Fruit fly (Drosophila melanogaster): ENCODE results near the gene kibra.

kibra gene

dm6 chr3R:14731061-14731780 is 7.2 kb upstream of the kibra start, which contains the start of gene CG7530:
CG7530 (minus strand) TSS chr3R:14731509.
- TF ChIP-seq Hr78 (GFP tag; optimal IDR thresholded peaks at IDR 0.05) (no peak), dmrt93B (GFP tag; optimal IDR thresholded peaks at IDR 0.05) (no peak), HLH106 (tag; optimal IDR thresholded peaks at IDR 0.05) (no peak), tai (GFP tag; optimal IDR thresholded peaks at IDR 0.05) (no peak), Dif (GFP tag; optimal IDR thresholded peaks at IDR 0.05; ENCODE audit: partially characterized antibody) (peak; percentile 71), sage (GFP tag; optimal IDR thresholded peaks at IDR 0.05) (peak; percentile 54), foxo (GFP tag; optimal IDR thresholded peaks at IDR 0.05) (peak in 1 of 2 experiments; percentile 47), pan (optimal IDR thresholded peaks at IDR 0.05) (no peak), dsf (GFP tag; optimal IDR thresholded peaks at IDR 0.05; ENCODE audit: borderline replicate concordance) (no peak), psq (GFP tag; optimal IDR thresholded peaks at IDR 0.05) (no peak), CG32264 (GFP tag; optimal IDR thresholded peaks at IDR 0.05) (no peak), OdsH (GFP tag; optimal IDR thresholded peaks at IDR 0.05) (no peak), sv (GFP tag; optimal IDR thresholded peaks at IDR 0.05) (no peak), ey (GFP tag; optimal IDR thresholded peaks at IDR 0.05) (no peak), jim (GFP tag; optimal IDR thresholded peaks at IDR 0.05) (no peak), Vsx2 (GFP tag; optimal IDR thresholded peaks at IDR 0.05; ENCODE audit: partially characterized antibody) (peak; percentile 4), woc (GFP tag; optimal IDR thresholded peaks at IDR 0.05) (no peak), Hnf4 (GFP tag; optimal IDR thresholded peaks at IDR 0.05) (peak; percentile 11), Jra (GFP tag; optimal IDR thresholded peaks at IDR 0.05) (no peak), rgr (GFP tag; optimal IDR thresholded peaks at IDR 0.05) (peak; percentile 12), Mio (GFP tag; optimal IDR thresholded peaks at IDR 0.05) (no peak), usp (GFP tag; optimal IDR thresholded peaks at IDR 0.05) (no peak), Myc (optimal IDR thresholded peaks at IDR 0.05) (no peak), CrebA (GFP tag; optimal IDR thresholded peaks at IDR 0.05; ENCODE audit: borderline replicate concordance) (peak; percentile 48), brk (GFP tag; optimal IDR thresholded peaks at IDR 0.05) (no peak), lola (GFP tag; optimal IDR thresholded peaks at IDR 0.05) (no peak), N (GFP tag; optimal IDR thresholded peaks at IDR 0.05) (no peak), fru (GFP tag; optimal IDR thresholded peaks at IDR 0.05) (no peak), Rel (GFP tag; optimal IDR thresholded peaks at IDR 0.05) (peak; percentile 46), Rel (tag; optimal IDR thresholded peaks at IDR 0.05) (no peak), h (GFP tag; optimal IDR thresholded peaks at IDR 0.05) (peak; percentile 63), Hr83 (GFP tag; optimal IDR thresholded peaks at IDR 0.05; ENCODE audit: poor library complexity, severe bottlenecking) (no peak), GATAd (GFP tag; optimal IDR thresholded peaks at IDR 0.05) (no peak), Abd-B (GFP tag; optimal IDR thresholded peaks at IDR 0.05) (no peak), br (GFP tag; optimal IDR thresholded peaks at IDR 0.05) (peak; percentile 1), Sp1 (GFP tag; optimal IDR thresholded peaks at IDR 0.05) (peak; percentile 40), CG9705 (GFP tag; optimal IDR thresholded peaks at IDR 0.05) (no peak), dl (GFP tag; optimal IDR thresholded peaks at IDR 0.05; ENCODE audit: insufficient read depth in 1 of 2, partially characterized antibody in 2 of 2) (peak in 1 of 2 experiments; percentile 11), Dfd (GFP tag; optimal IDR thresholded peaks at IDR 0.05) (no peak)

DNA sequence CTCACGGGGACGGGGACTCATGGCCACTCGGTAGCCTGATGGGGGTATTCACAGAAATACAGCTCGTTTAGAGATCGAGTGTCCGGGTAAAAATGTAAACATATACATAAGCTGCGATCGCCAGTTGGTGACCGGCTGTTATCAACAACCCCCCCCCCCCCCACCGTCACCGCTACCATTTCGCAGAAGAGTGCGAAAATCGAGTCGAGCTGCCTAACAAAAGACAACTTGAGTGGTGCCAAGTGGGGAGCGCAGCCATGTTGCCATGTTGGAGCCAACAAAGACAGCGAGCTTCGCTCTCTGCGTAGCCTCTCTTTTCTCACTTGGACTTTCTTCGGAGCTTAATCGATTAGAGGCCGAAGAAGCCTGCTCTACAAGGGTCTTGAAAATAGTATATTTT is 6.5 kb upstream of the kibra start:
- TF ChIP-seq Vsx2 (GFP tag; optimal IDR thresholded peaks at IDR 0.05; ENCODE audit: partially characterized antibody) = no peak
- TF ChIP-seq sv (GFP tag; optimal IDR thresholded peaks at IDR 0.05) = no peak
- no peak for TF ChIP-seq N (GFP tag; optimal IDR thresholded peaks at IDR 0.05)
- no peak for TF ChIP-seq Rel (GFP tag; optimal IDR thresholded peaks at IDR 0.05)
- peak; percentile 77 for TF ChIP-seq Rel (tag; optimal IDR thresholded peaks at IDR 0.05)
- TF ChIP-seq CrebA (GFP tag; optimal IDR thresholded peaks at IDR 0.05; ENCODE audit: borderline replicate concordance) = no peak
- TF ChIP-seq brk (GFP tag; optimal IDR thresholded peaks at IDR 0.05) = no peak
- TF ChIP-seq Hr83 (GFP tag; optimal IDR thresholded peaks at IDR 0.05; ENCODE audit: poor library complexity, severe bottlenecking) = peak; percentile 78
- TF ChIP-seq Abd-B (GFP tag; optimal IDR thresholded peaks at IDR 0.05) = no peak
- peak; percentile 82 for TF ChIP-seq Dif (GFP tag; optimal IDR thresholded peaks at IDR 0.05; ENCODE audit: partially characterized antibody)
- TF ChIP-seq dl (GFP tag; optimal IDR thresholded peaks at IDR 0.05; ENCODE audit: insufficient read depth in 1 of 2, partially characterized antibody in 2 of 2) = peak; percentile 45 to 82
- peak; percentile 36 for TF ChIP-seq Dfd (GFP tag; optimal IDR thresholded peaks at IDR 0.05)
- no peak for TF ChIP-seq OdsH (GFP tag; optimal IDR thresholded peaks at IDR 0.05)
- no peak for TF ChIP-seq Sp1 (GFP tag; optimal IDR thresholded peaks at IDR 0.05)
- TF ChIP-seq rgr (GFP tag; optimal IDR thresholded peaks at IDR 0.05) = no peak
